Worm (Caenorhabditis elegans) whole organism, early embryonic: ENCODE results near the gene F55D1.1.

Source experiments
- B0310.2 ChIP-seq: sonication (generic microtip); optimal IDR thresholded peaks from 2 replicates; lab custom pipeline; 2016; ENCODE audit warnings: mild to moderate bottlenecking, missing genetic modification characterization, missing compliant biosample characterization
- F13C5.2 ChIP-seq: sonication (generic microtip); optimal IDR thresholded peaks from 2 replicates; lab custom pipeline; 2017; ENCODE audit warnings: mild to moderate bottlenecking, missing genetic modification characterization, inconsistent platforms, missing compliant biosample characterization
- aly-1 ChIP-seq: sonication (generic microtip); optimal IDR thresholded peaks from 2 replicates; lab custom pipeline; 2016; ENCODE audit warnings: missing genetic modification characterization, missing compliant biosample characterization
- ama-1 ChIP-seq: fragments of 150-350 bp; optimal IDR thresholded peaks from 2 replicates; lab custom pipeline; 2014
- ceh-13 ChIP-seq: fragments of 200-800 bp; sonication (Bioruptor generic); optimal IDR thresholded peaks from 2 replicates; lab custom pipeline; 2018; ENCODE audit warnings: mild to moderate bottlenecking, missing genetic modification characterization, missing compliant biosample characterization
- ceh-36 ChIP-seq: sonication (generic microtip); optimal IDR thresholded peaks from 2 replicates; lab custom pipeline; 2016; ENCODE audit warnings: missing genetic modification characterization, inconsistent platforms, missing compliant biosample characterization
- ets-7 ChIP-seq: sonication (generic microtip); optimal IDR thresholded peaks from 2 replicates; lab custom pipeline; 2016; ENCODE audit warnings: missing genotype, missing genetic modification characterization, missing compliant biosample characterization
- flt-1 ChIP-seq: fragments of 200-800 bp; sonication (Bioruptor generic); IDR thresholded peaks from 2 replicates; pipeline ENCODE4 v1.3.6; 2022; ENCODE audit warnings: missing genetic modification characterization, missing compliant biosample characterization
- hmbx-1 ChIP-seq: sonication (generic microtip); optimal IDR thresholded peaks from 2 replicates; lab custom pipeline; 2016; ENCODE audit warnings: mild to moderate bottlenecking, missing genetic modification characterization, missing compliant biosample characterization
- hmg-4 ChIP-seq: fragments of 200-800 bp; sonication (Bioruptor generic); optimal IDR thresholded peaks from 2 replicates; lab custom pipeline; 2018; ENCODE audit warnings: mild to moderate bottlenecking, missing genetic modification characterization, missing compliant biosample characterization
- hnd-1 ChIP-seq: sonication (generic microtip); optimal IDR thresholded peaks from 2 replicates; lab custom pipeline; 2016; ENCODE audit warnings: missing genetic modification characterization, missing compliant biosample characterization
- pes-1 ChIP-seq: fragments of 200-800 bp; sonication (Bioruptor generic); IDR thresholded peaks from 2 replicates; pipeline ENCODE4 v1.3.6; 2022; ENCODE audit warnings: missing genetic modification reagents, missing genetic modification characterization, missing compliant biosample characterization
- scrt-1 ChIP-seq: fragments of 200-800 bp; sonication (Bioruptor generic); IDR thresholded peaks from 2 replicates; pipeline ENCODE4 v1.3.6; 2022; ENCODE audit warnings: missing genetic modification characterization, missing compliant biosample characterization
- sea-1 ChIP-seq: fragments of 200-800 bp; sonication (Bioruptor generic); conservative IDR thresholded peaks from 2 replicates; pipeline ENCODE4 v1.3.6; 2022; ENCODE audit warnings: missing genetic modification characterization, missing compliant biosample characterization
- tbx-11 ChIP-seq: fragments of 200-800 bp; sonication (Bioruptor generic); IDR thresholded peaks from 2 replicates; pipeline ENCODE4 v1.3.6; 2022; ENCODE audit warnings: missing genetic modification characterization, missing compliant biosample characterization
- tbx-37 ChIP-seq: fragments of 200-800 bp; sonication (Bioruptor generic); conservative IDR thresholded peaks from 2 replicates; pipeline ENCODE4 v1.3.6; 2022; ENCODE audit warnings: missing genetic modification reagents, missing genetic modification characterization, missing compliant biosample characterization
- tra-4 ChIP-seq: sonication (generic microtip); optimal IDR thresholded peaks from 2 replicates; lab custom pipeline; 2017; ENCODE audit warnings: missing genetic modification characterization, missing compliant biosample characterization

F55D1.1 gene

ce11 chrX:5518352-5518751, 28.7 kb downstream of the F55D1.1 start:
- TF ChIP-seq ceh-36 (tag; lab: Kevin White, UChicago) = no peak
- peak; percentile 30 for TF ChIP-seq aly-1 (tag; lab: Kevin White, UChicago)
- no peak for TF ChIP-seq ceh-13 (GFP tag; lab: Kevin White, UChicago)
- no peak for TF ChIP-seq ama-1 (lab: Kevin White, UChicago)
- peak; percentile 65; the same call in 1 of the 2 replicates for TF ChIP-seq sea-1 (GFP tag; lab: Robert Waterston, UW)
- TF ChIP-seq hmbx-1 (tag; lab: Kevin White, UChicago) = no peak
- peak; percentile 82 for TF ChIP-seq hmg-4 (GFP tag; lab: Kevin White, UChicago)
- TF ChIP-seq tra-4 = no peak
- TF ChIP-seq tbx-11 (GFP tag; lab: Robert Waterston, UW) = 0 out of 2 replicates have a peak, but pooled peaks have one; percentile 11
- TF ChIP-seq B0310.2 (tag; lab: Kevin White, UChicago) = no peak
- no peak for TF ChIP-seq tbx-37 (GFP tag; lab: Robert Waterston, UW)
- 0 out of 2 replicates have a peak, but pooled peaks have one; percentile 22 for TF ChIP-seq pes-1
- no peak for TF ChIP-seq ets-7 (tag; lab: Kevin White, UChicago)

ce11 chrX:5519567-5519966, 29.9 kb downstream of the F55D1.1 start:
- TF ChIP-seq B0310.2 (tag; lab: Kevin White, UChicago) (no peak), ets-7 (tag; lab: Kevin White, UChicago) (no peak), hmbx-1 (tag; lab: Kevin White, UChicago) (no peak), flt-1 (no peak), tbx-37 (GFP tag; lab: Robert Waterston, UW) (no peak), ama-1 (lab: Kevin White, UChicago) (no peak), scrt-1 (GFP tag; lab: Robert Waterston, UW) (no peak), tra-4 (no peak), sea-1 (GFP tag; lab: Robert Waterston, UW) (no peak), hmg-4 (GFP tag; lab: Kevin White, UChicago) (no peak), pes-1 (no peak), hnd-1 (no peak), tbx-11 (GFP tag; lab: Robert Waterston, UW) (no peak), aly-1 (tag; lab: Kevin White, UChicago) (no peak), ceh-36 (tag; lab: Kevin White, UChicago) (no peak), ceh-13 (GFP tag; lab: Kevin White, UChicago) (no peak), F13C5.2 (tag; lab: Kevin White, UChicago) (no peak)

- TF ChIP-seq tbx-11 (GFP tag; lab: Robert Waterston, UW) = no peak
- TF ChIP-seq hnd-1 = no peak
Observed at ce11 chrX:5522769-5523601, 33.3 kb downstream of the F55D1.1 start, which contains the start of gene mboa-3. TSS of gene mboa-3 (minus strand) at chrX:5522819.

- no peak for TF ChIP-seq scrt-1 (GFP tag; lab: Robert Waterston, UW)
- TF ChIP-seq hnd-1 = no peak
- TF ChIP-seq F13C5.2 (tag; lab: Kevin White, UChicago) = no peak
- TF ChIP-seq tbx-11 (GFP tag; lab: Robert Waterston, UW) = no peak
Observed at ce11 chrX:5524260-5524659, 34.6 kb downstream of the F55D1.1 start.

ce11 chrX:5538416-5538815, 48.8 kb downstream of the F55D1.1 start, which contains the start of gene lgx-1:
TSS of gene lgx-1 (minus strand) at chrX:5538516.
- TF ChIP-seq hmbx-1 (tag; lab: Kevin White, UChicago) = no peak
- no peak for TF ChIP-seq aly-1 (tag; lab: Kevin White, UChicago)
- no peak for TF ChIP-seq tra-4
- no peak for TF ChIP-seq hnd-1
- no peak for TF ChIP-seq sea-1 (GFP tag; lab: Robert Waterston, UW)
- TF ChIP-seq flt-1 = no peak
- no peak for TF ChIP-seq ceh-13 (GFP tag; lab: Kevin White, UChicago)
- no peak for TF ChIP-seq ets-7 (tag; lab: Kevin White, UChicago)
- no peak for TF ChIP-seq pes-1
- TF ChIP-seq tbx-37 (GFP tag; lab: Robert Waterston, UW) = no peak
- no peak for TF ChIP-seq F13C5.2 (tag; lab: Kevin White, UChicago)
- no peak for TF ChIP-seq B0310.2 (tag; lab: Kevin White, UChicago)
- TF ChIP-seq ama-1 (lab: Kevin White, UChicago) = no peak
- TF ChIP-seq scrt-1 (GFP tag; lab: Robert Waterston, UW) = no peak
- no peak for TF ChIP-seq hmg-4 (GFP tag; lab: Kevin White, UChicago)
- no peak for TF ChIP-seq ceh-36 (tag; lab: Kevin White, UChicago)
- no peak for TF ChIP-seq tbx-11 (GFP tag; lab: Robert Waterston, UW)
